Fruit fly (Drosophila melanogaster) whole organism, prepupa: ENCODE results near the gene MED14.
A peak's percentile ranks its signal among the peaks of the same experiment; 100 is the strongest.

Source experiments
- Blimp-1 ChIP-seq: fragments of 200-800 bp; sonication (Bioruptor generic); optimal IDR thresholded peaks from 3 replicates; lab custom pipeline; 2017; ENCODE audit warnings: missing biosample characterization, missing genetic modification characterization, mild to moderate bottlenecking, moderate library complexity, missing genetic modification reagents
- CG10631 ChIP-seq: fragments of 200-800 bp; sonication (Bioruptor generic); optimal IDR thresholded peaks from 2 replicates; lab custom pipeline; 2016; ENCODE audit warnings: missing biosample characterization, missing genetic modification characterization
- CG10669 ChIP-seq: fragments of 200-800 bp; sonication (Bioruptor generic); optimal IDR thresholded peaks from 3 replicates; lab custom pipeline; 2018; ENCODE audit warnings: missing biosample characterization, mild to moderate bottlenecking, missing genetic modification characterization, moderate library complexity
- CG11294 ChIP-seq: fragments of 200-800 bp; sonication (Bioruptor generic); IDR thresholded peaks from 2 replicates; pipeline ENCODE4 v1.3.6; 2022; ENCODE audit warnings: missing biosample characterization, missing genetic modification characterization
- CG11762 ChIP-seq: fragments of 200-800 bp; sonication (Bioruptor generic); optimal IDR thresholded peaks from 3 replicates; lab custom pipeline; 2016; ENCODE audit warnings: missing biosample characterization, missing genetic modification characterization; ENCODE audit not compliant: insufficient read depth
- CG11902 ChIP-seq: fragments of 200-800 bp; sonication (Bioruptor generic); optimal IDR thresholded peaks from 3 replicates; lab custom pipeline; 2016; ENCODE audit warnings: missing biosample characterization, missing genetic modification characterization
- CG15336 ChIP-seq: fragments of 200-800 bp; sonication (Bioruptor generic); IDR thresholded peaks from 2 replicates; pipeline ENCODE4 v1.3.6; 2022; ENCODE audit warnings: missing biosample characterization, missing genetic modification characterization
- CG1621 ChIP-seq: fragments of 200-800 bp; sonication (Bioruptor generic); optimal IDR thresholded peaks from 3 replicates; lab custom pipeline; 2018; ENCODE audit warnings: missing biosample characterization, mild to moderate bottlenecking, missing genetic modification characterization
- CG16779 ChIP-seq: fragments of 200-800 bp; sonication (Bioruptor generic); optimal IDR thresholded peaks from 3 replicates; lab custom pipeline; 2017; ENCODE audit warnings: missing biosample characterization, mild to moderate bottlenecking, missing genetic modification characterization
- CG3032 ChIP-seq: fragments of 200-800 bp; optimal IDR thresholded peaks from 2 replicates; lab custom pipeline; 2019; ENCODE audit warnings: missing biosample characterization, mild to moderate bottlenecking, missing genetic modification characterization, moderate library complexity
- CG31627 ChIP-seq: fragments of 200-800 bp; sonication (Bioruptor generic); optimal IDR thresholded peaks from 3 replicates; lab custom pipeline; 2016; ENCODE audit warnings: missing biosample characterization, missing genetic modification characterization
- CG34406 ChIP-seq: fragments of 200-800 bp; sonication (Bioruptor generic); optimal IDR thresholded peaks from 3 replicates; lab custom pipeline; 2016; ENCODE audit warnings: missing biosample characterization, missing genetic modification characterization
- CG3919 ChIP-seq: fragments of 200-800 bp; sonication (Bioruptor generic); optimal IDR thresholded peaks from 3 replicates; lab custom pipeline; 2016; ENCODE audit warnings: missing biosample characterization, missing genetic modification characterization
- CG6163 ChIP-seq: fragments of 200-800 bp; sonication (Bioruptor generic); IDR thresholded peaks from 3 replicates; pipeline ENCODE4 v1.3.6; 2022; ENCODE audit warnings: missing biosample characterization, missing genetic modification characterization
- CG6276 ChIP-seq: fragments of 200-800 bp; sonication (Bioruptor generic); optimal IDR thresholded peaks from 2 replicates; lab custom pipeline; 2017; ENCODE audit warnings: missing biosample characterization, mild to moderate bottlenecking, missing genetic modification characterization
- CG6808 ChIP-seq: fragments of 200-800 bp; sonication (Bioruptor generic); optimal IDR thresholded peaks from 3 replicates; lab custom pipeline; 2017; ENCODE audit warnings: missing biosample characterization, missing genetic modification characterization, mild to moderate bottlenecking, moderate library complexity, missing genetic modification reagents
- CG7368 ChIP-seq: fragments of 200-800 bp; sonication (Bioruptor generic); optimal IDR thresholded peaks from 3 replicates; lab custom pipeline; 2016; ENCODE audit warnings: missing biosample characterization, missing genetic modification characterization
- CG8119 ChIP-seq: fragments of 200-800 bp; sonication (Bioruptor generic); IDR thresholded peaks from 3 replicates; pipeline ENCODE4 v1.3.6; 2022; ENCODE audit warnings: missing biosample characterization, missing genetic modification characterization
- CG8319 ChIP-seq: fragments of 200-800 bp; sonication (Bioruptor generic); optimal IDR thresholded peaks from 3 replicates; lab custom pipeline; 2016; ENCODE audit warnings: missing biosample characterization, missing genetic modification characterization
- Eip75B ChIP-seq: fragments of 200-800 bp; sonication (Bioruptor generic); optimal IDR thresholded peaks from 3 replicates; lab custom pipeline; 2016; ENCODE audit warnings: missing biosample characterization, missing genetic modification characterization
- Eip78C ChIP-seq: fragments of 200-800 bp; sonication (Bioruptor generic); peaks from one replicate; lab custom pipeline; 2016; ENCODE audit warnings: missing biosample characterization, missing genetic modification characterization
- Ets21C ChIP-seq: fragments of 200-800 bp; sonication (Bioruptor generic); optimal IDR thresholded peaks from 3 replicates; lab custom pipeline; 2016; ENCODE audit warnings: missing biosample characterization, missing genetic modification characterization
- Ets96B ChIP-seq: fragments of 200-800 bp; optimal IDR thresholded peaks from 2 replicates; lab custom pipeline; 2019; ENCODE audit warnings: missing biosample characterization, mild to moderate bottlenecking, missing genetic modification characterization, moderate library complexity
- Hr39 ChIP-seq: fragments of 200-800 bp; sonication (Bioruptor generic); optimal IDR thresholded peaks from 2 replicates; lab custom pipeline; 2016; ENCODE audit warnings: missing biosample characterization, missing genetic modification characterization
- Hr4 ChIP-seq: fragments of 200-800 bp; sonication (Bioruptor generic); optimal IDR thresholded peaks from 3 replicates; lab custom pipeline; 2016; ENCODE audit warnings: missing biosample characterization, missing genetic modification characterization
- Lpt ChIP-seq: fragments of 200-800 bp; sonication (Bioruptor generic); optimal IDR thresholded peaks from 3 replicates; lab custom pipeline; 2016; ENCODE audit warnings: missing biosample characterization, missing genetic modification characterization
- Met ChIP-seq: fragments of 200-800 bp; sonication (Bioruptor generic); optimal IDR thresholded peaks from 3 replicates; lab custom pipeline; 2016; ENCODE audit warnings: missing biosample characterization, missing genetic modification characterization
- OdsH ChIP-seq: fragments of 200-800 bp; sonication (Bioruptor generic); optimal IDR thresholded peaks from 3 replicates; lab custom pipeline; 2016; ENCODE audit warnings: missing biosample characterization, missing genetic modification characterization
- Sox102F ChIP-seq: fragments of 200-800 bp; sonication (Bioruptor generic); optimal IDR thresholded peaks from 2 replicates; lab custom pipeline; 2016; ENCODE audit warnings: missing biosample characterization, mild to moderate bottlenecking, missing genetic modification characterization
- acj6 ChIP-seq: fragments of 200-800 bp; sonication (Bioruptor generic); optimal IDR thresholded peaks from 3 replicates; lab custom pipeline; 2016; ENCODE audit warnings: missing biosample characterization, missing genetic modification characterization
- cyc ChIP-seq: fragments of 200-800 bp; sonication (Bioruptor generic); optimal IDR thresholded peaks from 3 replicates; lab custom pipeline; 2016; ENCODE audit warnings: missing biosample characterization, missing genetic modification characterization
- dac ChIP-seq: fragments of 200-800 bp; sonication (Bioruptor generic); optimal IDR thresholded peaks from 2 replicates; lab custom pipeline; 2017; ENCODE audit warnings: missing biosample characterization, mild to moderate bottlenecking, missing genetic modification characterization
- dsx ChIP-seq: fragments of 200-800 bp; optimal IDR thresholded peaks from 3 replicates; lab custom pipeline; 2019; ENCODE audit warnings: missing biosample characterization, mild to moderate bottlenecking, missing genetic modification characterization, moderate library complexity; ENCODE audit not compliant: poor library complexity, severe bottlenecking
- eg ChIP-seq: fragments of 200-800 bp; sonication (Bioruptor generic); IDR thresholded peaks from 3 replicates; pipeline ENCODE4 v1.3.6; 2022; ENCODE audit warnings: missing biosample characterization, missing genetic modification characterization
- fd59A ChIP-seq: fragments of 200-800 bp; sonication (Bioruptor generic); optimal IDR thresholded peaks from 2 replicates; lab custom pipeline; 2017; ENCODE audit warnings: missing biosample characterization, mild to moderate bottlenecking, missing genetic modification characterization, missing genetic modification reagents
- fd85E ChIP-seq: fragments of 200-800 bp; sonication (Bioruptor generic); optimal IDR thresholded peaks from 3 replicates; lab custom pipeline; 2016; ENCODE audit warnings: missing biosample characterization, missing genetic modification characterization
- fkh ChIP-seq: fragments of 200-800 bp; sonication (Bioruptor generic); optimal IDR thresholded peaks from 3 replicates; lab custom pipeline; 2017; ENCODE audit warnings: missing biosample characterization, mild to moderate bottlenecking, missing genetic modification characterization, moderate library complexity
- pdm3 ChIP-seq: fragments of 200-800 bp; sonication (Bioruptor generic); optimal IDR thresholded peaks from 3 replicates; lab custom pipeline; 2016; ENCODE audit warnings: missing biosample characterization, missing genetic modification characterization
- salr ChIP-seq, 2 experiments: fragments of 200-800 bp; sonication (Bioruptor generic); optimal IDR thresholded peaks; 3 replicates each; lab custom pipeline; 2016 to 2018; ENCODE audit warnings: missing biosample characterization in 2 of 2, missing genetic modification characterization in 2 of 2, mild to moderate bottlenecking in 1 of 2
- spab ChIP-seq: fragments of 200-800 bp; sonication (Bioruptor generic); optimal IDR thresholded peaks from 2 replicates; lab custom pipeline; 2017; ENCODE audit warnings: missing biosample characterization, mild to moderate bottlenecking, missing genetic modification characterization, missing genetic modification reagents
- ss ChIP-seq, 2 experiments: fragments of 200-800 bp; sonication (Bioruptor generic); optimal IDR thresholded peaks; 2 replicates in 1 of 2; 3 replicates in 1 of 2; lab custom pipeline; 2017 to 2018; ENCODE audit warnings: mild to moderate bottlenecking in 2 of 2, missing biosample characterization in 2 of 2, missing genetic modification characterization in 2 of 2, moderate library complexity in 1 of 2
- svp ChIP-seq: fragments of 200-800 bp; sonication (Bioruptor generic); peaks from one replicate; lab custom pipeline; 2016; ENCODE audit warnings: missing biosample characterization, missing genetic modification characterization
- topi ChIP-seq: fragments of 200-800 bp; sonication (Bioruptor generic); optimal IDR thresholded peaks from 3 replicates; lab custom pipeline; 2016; ENCODE audit warnings: missing biosample characterization, missing genetic modification characterization

The MED14 gene

DNA sequence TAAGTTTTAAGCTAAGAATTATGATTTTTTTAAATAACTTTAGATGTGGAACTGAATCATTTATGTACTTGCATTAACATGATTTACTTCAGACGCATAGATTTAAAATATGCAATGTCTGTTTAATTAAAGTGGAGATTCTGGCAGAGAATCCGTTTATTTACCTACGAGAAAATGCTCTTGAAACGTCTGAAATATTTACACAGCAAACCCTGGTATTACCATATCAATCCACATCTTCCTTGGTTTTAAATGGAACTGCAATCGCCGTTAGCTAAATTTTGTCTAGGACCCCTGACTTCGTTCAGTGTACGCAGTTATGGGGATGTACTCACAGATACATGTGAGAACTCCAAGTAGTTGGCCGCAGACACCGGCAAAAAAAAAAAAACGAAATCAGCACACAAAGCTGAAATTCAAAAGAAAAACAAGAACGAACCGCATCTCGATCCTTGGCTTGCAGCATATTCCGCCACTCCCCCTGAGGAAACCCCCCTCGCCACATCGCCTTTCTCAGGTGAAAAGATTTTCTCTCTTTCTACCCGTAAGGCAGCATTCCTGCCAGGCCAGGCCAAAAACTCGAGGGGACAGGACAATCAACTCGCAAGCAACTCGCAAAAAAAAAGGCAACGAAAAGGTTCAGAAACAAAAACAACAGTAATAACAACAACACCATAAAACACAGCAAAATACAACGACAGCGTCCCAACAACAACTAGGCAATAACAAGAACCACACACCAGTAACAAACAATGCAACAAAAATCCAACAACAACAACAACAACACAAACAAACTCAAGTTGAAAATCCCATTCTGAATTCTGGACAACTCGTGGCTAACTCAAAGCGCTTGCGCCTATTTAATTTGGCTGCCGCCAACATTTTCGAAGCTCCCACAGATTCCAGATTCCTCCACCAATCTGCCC, 25.6 kb downstream of the MED14 start (continued):
- TF ChIP-seq fkh (no peak), CG16779 (tag; lab: Kevin White, UChicago) (peak; percentile 57), CG34406 (GFP tag; lab: Kevin White, UChicago) (peak; percentile 75), CG6808 (GFP tag; lab: Kevin White, UChicago) (peak; percentile 89), salr (GFP tag; optimal IDR thresholded peaks at IDR 0.05; lab: Kevin White, UChicago) (peak; percentile 70 to 90), CG7368 (peak; percentile 58), cyc (GFP tag; lab: Kevin White, UChicago) (peak; percentile 93), Sox102F (peak; percentile 90), CG3032 (tag; lab: Kevin White, UChicago) (peak; percentile 91), CG11902 (GFP tag; lab: Kevin White, UChicago) (peak; percentile 64), OdsH (GFP tag; lab: Kevin White, UChicago) (peak; percentile 82), Met (GFP tag; lab: Kevin White, UChicago) (peak; percentile 95), CG10631 (GFP tag; lab: Kevin White, UChicago) (peak; percentile 86), dsx (GFP tag; lab: Kevin White, UChicago) (peak; percentile 81), CG11294 (GFP tag; lab: Robert Waterston, UW) (no peak), dac (peak; percentile 37), Hr39 (GFP tag; lab: Kevin White, UChicago) (peak; percentile 93), acj6 (peak; percentile 87), spab (GFP tag; lab: Kevin White, UChicago) (peak; percentile 86), Lpt (GFP tag; lab: Kevin White, UChicago) (peak; percentile 47), topi (GFP tag; lab: Kevin White, UChicago) (peak; percentile 94), CG10669 (GFP tag; lab: Kevin White, UChicago) (peak; percentile 80), CG3919 (GFP tag; lab: Kevin White, UChicago) (peak; percentile 86), CG31627 (GFP tag; lab: Kevin White, UChicago) (peak; percentile 93), Ets21C (GFP tag; lab: Kevin White, UChicago) (peak; percentile 90), Blimp-1 (GFP tag; lab: Kevin White, UChicago) (peak; percentile 81), CG1621 (tag; lab: Kevin White, UChicago) (peak; percentile 69), CG8319 (GFP tag; lab: Kevin White, UChicago) (peak; percentile 56)

DNA sequence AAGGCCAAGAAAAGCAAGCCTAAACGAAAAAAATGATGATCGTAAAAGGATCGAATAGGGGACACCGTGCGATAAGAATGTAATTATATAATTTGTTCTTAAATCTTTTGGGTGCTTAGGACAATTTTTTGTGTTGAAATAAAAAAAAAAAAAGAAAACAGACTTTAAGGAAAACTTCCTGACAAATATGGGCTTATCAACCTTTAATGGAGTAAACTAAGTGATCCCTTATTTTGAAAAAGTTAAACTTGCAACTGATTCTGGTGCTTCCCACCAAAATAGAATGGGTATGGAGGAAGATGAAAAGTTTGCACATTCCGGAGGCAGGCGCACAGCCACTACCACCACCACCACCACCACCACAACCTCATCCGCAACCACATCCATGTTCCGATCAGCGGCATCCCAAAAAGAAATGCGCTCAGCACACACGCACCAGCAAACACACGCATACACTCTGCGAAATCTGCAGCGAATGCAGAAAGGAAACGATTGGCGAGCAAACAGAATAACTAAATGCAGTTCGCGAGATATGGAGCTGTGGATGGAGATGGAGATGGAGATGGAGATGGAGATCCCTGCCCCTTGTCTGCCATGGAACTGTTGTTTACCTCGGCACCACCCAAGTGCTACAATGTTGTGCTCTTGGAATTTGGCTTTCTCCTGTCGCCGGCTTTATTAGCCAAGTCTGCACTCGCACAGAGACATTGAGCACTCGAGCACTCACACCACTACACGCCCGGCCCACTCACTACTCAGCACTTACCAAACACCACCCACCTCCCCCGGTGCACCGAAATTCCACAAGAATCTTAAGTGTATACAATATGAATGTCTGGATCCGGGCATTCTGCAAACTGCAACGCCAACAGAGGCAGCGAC, 26.6 kb downstream of the MED14 start:
- TF ChIP-seq svp (peak; percentile 89), CG15336 (GFP tag; lab: Robert Waterston, UW) (peak; percentile 68), salr (GFP tag; optimal IDR thresholded peaks at IDR 0.05; lab: Kevin White, UChicago) (peak; percentile 60 to 82), CG16779 (tag; lab: Kevin White, UChicago) (peak; percentile 56), CG8119 (peak; percentile 77), eg (GFP tag; lab: Robert Waterston, UW) (0 out of 3 replicates have a peak, but pooled peaks have one; percentile 29), fd85E (GFP tag; lab: Kevin White, UChicago) (no peak), Ets96B (peak; percentile 85), CG6276 (GFP tag; lab: Kevin White, UChicago) (peak; percentile 33), CG10669 (GFP tag; lab: Kevin White, UChicago) (peak; percentile 74), CG31627 (GFP tag; lab: Kevin White, UChicago) (peak; percentile 90), topi (GFP tag; lab: Kevin White, UChicago) (peak; percentile 90), CG10631 (GFP tag; lab: Kevin White, UChicago) (peak; percentile 87), Eip78C (GFP tag; lab: Kevin White, UChicago) (peak; percentile 96), CG6163 (GFP tag; lab: Robert Waterston, UW) (peak; percentile 76), pdm3 (GFP tag; lab: Kevin White, UChicago) (peak; percentile 85), fd59A (GFP tag; lab: Kevin White, UChicago) (peak; percentile 79), Blimp-1 (GFP tag; lab: Kevin White, UChicago) (peak; percentile 4), Eip75B (GFP tag; lab: Kevin White, UChicago) (peak; percentile 88), Met (GFP tag; lab: Kevin White, UChicago) (peak; percentile 94), CG11762 (GFP tag; lab: Kevin White, UChicago) (peak; percentile 73), Hr4 (GFP tag; lab: Kevin White, UChicago) (peak; percentile 13), fkh (no peak), CG3919 (GFP tag; lab: Kevin White, UChicago) (peak; percentile 90), CG3032 (tag; lab: Kevin White, UChicago) (peak; percentile 76), Lpt (GFP tag; lab: Kevin White, UChicago) (peak; percentile 46), ss (GFP tag; optimal IDR thresholded peaks at IDR 0.05; lab: Kevin White, UChicago) (peak; percentile 74 to 76), dac (no peak)
